Worm (Caenorhabditis elegans) whole organism, L4/young adult: Measurements from ENCODE around the gene W09C2.9.

ENCODE experiments used
- W03F9.2 ChIP-seq: fragments of 150-350 bp; optimal IDR thresholded peaks from 2 replicates; lab custom pipeline; 2014; ENCODE audit warnings: missing biosample characterization, missing genetic modification characterization
- dao-5 ChIP-seq: sonication (generic microtip); optimal IDR thresholded peaks from 2 replicates; lab custom pipeline; 2016; ENCODE audit warnings: missing genotype, missing genetic modification characterization, moderate library complexity, missing compliant biosample characterization
- him-1 ChIP-seq: sonication (generic microtip); optimal IDR thresholded peaks from 2 replicates; lab custom pipeline; 2016; ENCODE audit warnings: missing genotype, missing genetic modification reagents, missing genetic modification characterization, missing compliant biosample characterization

The W09C2.9 gene

DNA sequence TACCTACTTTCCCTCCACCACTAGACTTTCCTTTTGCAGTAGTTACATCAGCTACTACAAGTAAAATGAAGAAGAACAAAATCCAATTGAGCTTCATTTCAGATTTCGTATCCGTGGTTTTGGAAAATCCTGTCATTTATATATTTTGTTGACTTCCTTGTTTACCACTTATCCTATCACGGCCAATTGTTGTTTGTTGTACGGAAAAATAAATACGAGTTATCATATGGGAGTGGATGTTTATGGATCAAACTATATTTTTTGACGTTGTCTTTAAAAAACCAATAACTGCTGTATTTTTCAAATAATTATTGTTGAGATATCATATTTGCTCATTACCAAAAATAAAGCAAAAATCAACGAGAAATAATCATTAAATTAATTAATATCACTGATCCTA lies at the start of gene W09C2.9:
TSS of gene W09C2.9 (minus strand) at position 101 of the 400 bp plus-strand sequence.
- TF ChIP-seq dao-5 (tag; lab: Kevin White, UChicago) (no peak), W03F9.2 (tag; lab: Kevin White, UChicago) (no peak), him-1 (tag; lab: Kevin White, UChicago) (no peak)

DNA sequence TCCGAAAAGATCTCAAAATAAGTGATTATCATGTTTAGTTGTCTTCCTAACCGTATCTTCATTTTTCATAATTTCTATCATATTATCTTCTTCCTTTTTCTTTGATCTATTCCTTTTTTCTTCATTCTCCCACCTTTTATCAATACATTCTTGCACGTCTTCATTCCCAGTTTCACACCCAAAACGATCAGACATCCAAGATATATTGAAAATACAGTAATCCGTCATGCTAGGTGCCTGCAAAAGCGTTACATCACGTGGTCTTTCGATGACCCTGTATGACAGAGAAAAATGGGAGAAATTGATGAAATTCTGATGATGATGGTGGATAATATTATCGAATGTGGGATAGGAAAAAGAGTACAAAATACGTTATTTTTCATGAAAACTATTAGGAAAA lies 49.3 kb upstream of the W09C2.9 start:
- TF ChIP-seq W03F9.2 (tag; lab: Kevin White, UChicago) (no peak), him-1 (tag; lab: Kevin White, UChicago) (no peak), dao-5 (tag; lab: Kevin White, UChicago) (no peak)

DNA sequence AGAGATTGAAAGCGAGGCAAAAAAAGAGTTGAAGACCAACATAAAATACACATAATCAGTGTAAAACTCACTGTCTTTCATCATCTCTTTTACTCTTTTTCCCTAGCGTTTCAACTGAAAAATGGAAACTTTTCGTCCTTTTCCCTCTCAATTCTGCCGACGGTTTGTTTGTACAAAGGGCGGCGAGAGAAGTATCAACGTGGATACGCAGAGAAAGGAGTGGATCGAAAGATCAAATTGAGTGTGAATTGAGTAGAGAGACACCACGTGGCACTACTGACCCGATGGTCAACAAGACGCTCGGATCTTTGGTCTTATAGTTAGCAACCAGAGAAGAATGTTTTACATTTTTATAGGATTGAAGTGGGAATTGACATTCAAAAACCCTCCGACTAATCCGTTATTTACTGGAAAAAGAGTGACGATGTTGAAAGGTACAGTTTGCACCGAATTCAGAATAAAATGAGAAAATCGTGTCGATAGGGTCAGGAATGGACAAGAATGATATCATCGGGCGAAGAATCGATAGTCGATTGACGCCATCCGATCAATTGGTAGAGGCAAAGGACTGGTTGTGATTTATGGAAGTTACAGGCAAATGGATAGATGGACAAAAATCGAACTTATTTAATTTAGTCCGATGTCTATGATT lies 48.0 kb upstream of the W09C2.9 start:
- TF ChIP-seq dao-5 (tag; lab: Kevin White, UChicago): no peak
- TF ChIP-seq W03F9.2 (tag; lab: Kevin White, UChicago): no peak
- no peak for TF ChIP-seq him-1 (tag; lab: Kevin White, UChicago)

DNA sequence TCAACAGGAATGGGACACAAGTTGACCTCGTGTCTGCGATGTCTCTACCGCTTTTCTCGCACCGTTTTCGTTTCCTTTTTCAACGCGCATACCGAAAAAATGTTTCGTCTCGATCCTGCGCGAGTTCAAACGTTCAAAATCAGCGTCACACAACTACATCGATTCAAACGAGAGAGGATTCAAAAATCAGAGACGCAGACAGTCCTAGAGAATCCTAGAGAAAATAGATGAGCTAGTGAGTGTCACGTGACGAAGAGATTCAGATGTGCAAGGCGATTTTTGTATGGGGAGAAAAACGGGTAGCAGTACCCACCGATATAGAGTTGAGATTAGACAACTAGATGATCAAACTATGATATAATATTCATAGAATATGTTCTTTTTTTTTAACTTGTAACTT lies 46.8 kb upstream of the W09C2.9 start:
- TF ChIP-seq dao-5 (tag; lab: Kevin White, UChicago) (no peak), W03F9.2 (tag; lab: Kevin White, UChicago) (no peak), him-1 (tag; lab: Kevin White, UChicago) (no peak)

DNA sequence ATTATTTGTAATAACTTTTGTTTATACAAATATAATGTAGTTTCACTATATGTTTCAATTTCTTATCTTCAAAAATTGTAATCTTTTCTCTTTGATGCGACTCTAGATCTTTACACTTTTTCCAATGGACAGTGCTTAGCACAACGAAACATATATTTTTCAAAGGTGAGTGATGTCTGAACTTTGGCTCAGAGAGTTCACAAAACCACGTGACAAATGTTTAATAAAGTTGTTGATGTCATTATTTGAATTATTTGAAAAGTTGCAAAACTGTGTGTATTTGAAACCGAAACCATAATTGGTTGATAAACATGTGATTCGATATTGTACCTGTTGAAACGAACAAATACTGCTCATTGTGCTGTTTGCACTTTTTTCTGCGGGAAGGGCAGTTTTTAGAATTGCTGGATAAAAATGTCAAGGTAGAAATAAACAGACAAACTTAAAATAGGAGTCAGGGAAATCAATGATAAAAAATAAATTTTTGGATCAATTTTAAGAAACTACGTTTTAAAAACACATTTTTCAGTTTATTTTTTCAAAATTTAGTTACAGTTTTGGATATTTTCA lies 45.0 kb upstream of the W09C2.9 start:
- no peak for TF ChIP-seq W03F9.2 (tag; lab: Kevin White, UChicago)
- TF ChIP-seq him-1 (tag; lab: Kevin White, UChicago): no peak
- TF ChIP-seq dao-5 (tag; lab: Kevin White, UChicago): no peak

DNA sequence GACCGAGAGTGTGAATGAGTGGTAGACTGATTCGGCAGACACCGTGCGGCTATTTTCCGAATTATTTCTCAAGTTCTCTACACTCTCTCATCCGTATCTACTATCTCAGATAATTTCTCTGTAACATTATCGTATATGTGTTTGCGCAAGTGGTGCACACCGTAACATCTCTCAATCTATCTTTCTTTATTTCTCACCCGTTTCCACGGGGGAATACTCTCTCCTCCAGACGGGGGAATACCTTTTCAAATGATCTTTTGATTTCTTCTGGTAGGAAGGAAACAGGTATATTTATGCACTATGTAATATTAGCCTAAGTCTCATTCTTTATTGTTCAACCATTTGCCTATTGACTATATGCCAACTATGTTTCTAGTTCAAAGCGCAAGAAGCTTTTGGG lies 43.9 kb upstream of the W09C2.9 start:
- TF ChIP-seq W03F9.2 (tag; lab: Kevin White, UChicago) (no peak), dao-5 (tag; lab: Kevin White, UChicago) (no peak), him-1 (tag; lab: Kevin White, UChicago) (no peak)

DNA sequence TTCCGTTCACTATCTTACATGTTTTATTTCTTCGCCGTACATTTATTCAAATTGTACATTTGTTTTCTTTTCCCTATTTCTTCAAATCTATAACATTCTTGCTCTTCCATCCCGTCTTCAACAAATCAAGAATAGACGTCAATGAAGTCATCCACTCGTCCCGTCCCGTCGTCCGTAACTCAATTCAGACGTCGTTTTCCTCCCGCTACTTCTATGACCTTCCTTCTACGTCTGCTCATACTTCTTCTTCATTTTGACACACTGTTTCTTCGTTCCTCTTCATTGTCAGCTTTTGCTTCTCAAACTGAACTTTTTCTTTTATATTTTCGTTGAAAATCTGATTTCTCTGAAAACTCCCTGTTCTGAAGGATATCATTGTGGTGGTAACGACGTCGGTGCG lies 36.8 kb upstream of the W09C2.9 start:
- TF ChIP-seq dao-5 (tag; lab: Kevin White, UChicago) (no peak), him-1 (tag; lab: Kevin White, UChicago) (no peak), W03F9.2 (tag; lab: Kevin White, UChicago) (no peak)

DNA sequence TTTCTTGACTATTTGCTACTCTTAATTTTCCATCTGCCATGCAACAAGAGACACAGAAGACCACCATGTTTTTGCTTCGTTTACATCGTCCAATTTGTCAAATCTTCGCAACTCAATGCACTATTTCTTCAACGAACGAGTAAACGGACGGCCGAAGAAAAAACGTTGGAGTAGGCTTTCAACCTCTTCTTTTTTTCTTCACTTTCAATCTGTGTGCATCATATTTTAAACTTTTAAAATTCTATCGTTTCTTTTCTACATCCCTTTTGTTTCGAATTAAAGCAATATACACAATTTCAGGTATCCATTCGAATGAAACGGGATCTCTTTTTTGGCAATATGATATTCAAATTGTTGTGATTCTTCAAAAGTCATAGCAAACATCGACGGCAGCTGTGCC lies 34.6 kb upstream of the W09C2.9 start, which contains the start of gene acc-1:
TSS of gene acc-1 (plus strand) at position 301 of the 400 bp plus-strand sequence.
- TF ChIP-seq him-1 (tag; lab: Kevin White, UChicago) (no peak), dao-5 (tag; lab: Kevin White, UChicago) (no peak), W03F9.2 (tag; lab: Kevin White, UChicago) (no peak)

DNA sequence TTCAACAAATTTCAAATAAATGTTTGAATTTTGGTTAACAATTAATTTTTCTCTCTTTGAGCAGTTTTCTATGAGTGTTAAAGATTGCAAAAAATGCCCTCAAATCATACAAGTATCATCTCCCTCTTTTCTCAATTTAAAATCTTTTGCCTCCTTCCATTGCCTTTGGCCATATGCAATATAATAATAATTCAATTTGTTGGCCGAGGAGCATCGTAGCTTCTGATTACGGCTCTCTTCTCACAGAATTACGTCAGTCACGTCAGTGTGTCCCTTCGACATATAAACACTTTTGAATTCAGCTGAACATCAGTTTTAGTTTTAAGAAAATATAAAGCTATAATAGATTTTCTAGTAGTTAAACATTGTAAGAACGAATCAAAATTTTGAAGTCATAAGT lies 32.4 kb upstream of the W09C2.9 start:
- TF ChIP-seq him-1 (tag; lab: Kevin White, UChicago) (no peak), dao-5 (tag; lab: Kevin White, UChicago) (no peak), W03F9.2 (tag; lab: Kevin White, UChicago) (no peak)

DNA sequence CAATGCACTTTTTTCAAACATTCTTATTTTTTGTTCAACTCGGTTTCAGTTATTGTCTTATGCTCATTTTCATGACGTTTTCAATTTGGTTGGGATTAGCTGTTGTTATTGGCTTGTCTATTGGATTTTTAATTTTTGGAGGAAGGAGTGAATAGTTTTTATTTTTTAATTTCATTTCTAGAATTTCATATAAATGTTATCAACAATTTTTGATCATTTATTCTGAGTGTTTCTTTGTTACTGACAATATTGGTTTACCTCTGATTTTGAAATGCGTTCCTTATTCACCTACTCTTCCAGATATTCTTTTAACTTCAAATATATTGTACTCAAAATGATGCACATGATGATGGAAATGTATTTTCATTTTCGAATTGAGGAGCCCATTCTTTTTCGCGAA lies 30.8 kb upstream of the W09C2.9 start, which contains the start of gene F58G6.7:
TSS of gene F58G6.7 (plus strand) at position 301 of the 400 bp plus-strand sequence.
- TF ChIP-seq W03F9.2 (tag; lab: Kevin White, UChicago) (no peak), dao-5 (tag; lab: Kevin White, UChicago) (no peak), him-1 (tag; lab: Kevin White, UChicago) (no peak)

DNA sequence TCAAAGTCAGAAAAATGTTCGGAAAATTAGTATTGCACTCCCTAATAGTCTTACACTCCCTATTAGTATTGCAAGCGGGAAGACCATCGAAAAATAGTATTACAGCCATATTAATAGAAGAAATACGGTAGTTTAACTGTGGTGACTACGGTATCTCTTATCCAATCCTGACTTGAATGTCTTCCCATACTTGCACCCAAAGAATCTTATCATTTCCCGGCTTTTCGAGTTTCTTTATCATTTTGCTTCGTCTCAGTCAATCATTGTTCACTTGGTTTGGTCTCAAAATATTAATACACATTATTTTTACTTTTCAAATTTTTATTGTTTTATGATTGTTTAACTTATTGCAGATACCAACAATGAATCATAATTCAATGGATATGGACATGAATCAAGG lies 30.0 kb upstream of the W09C2.9 start, which contains the start of gene F58G6.3:
TSS of gene F58G6.3 (plus strand) at position 352 of the 400 bp plus-strand sequence.
- no peak for TF ChIP-seq dao-5 (tag; lab: Kevin White, UChicago)
- no peak for TF ChIP-seq him-1 (tag; lab: Kevin White, UChicago)
- no peak for TF ChIP-seq W03F9.2 (tag; lab: Kevin White, UChicago)

DNA sequence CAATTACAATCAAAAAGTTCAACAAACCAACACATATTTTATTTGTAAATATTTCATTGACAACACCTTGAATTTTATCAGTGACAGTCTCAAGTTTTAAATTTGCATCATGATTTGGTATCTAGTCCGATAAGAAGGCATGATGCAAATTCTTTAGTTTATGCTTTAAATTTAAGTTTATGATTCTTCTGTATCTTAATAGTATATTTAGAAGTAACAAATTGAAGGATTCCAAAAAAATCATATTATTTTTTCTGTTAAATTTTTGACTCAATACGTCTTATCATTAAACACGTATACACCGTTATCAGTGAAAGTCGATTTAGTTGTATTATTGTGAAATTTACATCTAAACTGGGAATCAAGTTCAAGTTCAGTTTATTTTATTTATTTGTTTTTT lies 28.1 kb upstream of the W09C2.9 start, which contains the start of gene chca-1:
TSS of gene chca-1 (plus strand) at position 161 of the 400 bp plus-strand sequence.
- no peak for TF ChIP-seq him-1 (tag; lab: Kevin White, UChicago)
- TF ChIP-seq W03F9.2 (tag; lab: Kevin White, UChicago): peak; percentile 37
- TF ChIP-seq dao-5 (tag; lab: Kevin White, UChicago): no peak

DNA sequence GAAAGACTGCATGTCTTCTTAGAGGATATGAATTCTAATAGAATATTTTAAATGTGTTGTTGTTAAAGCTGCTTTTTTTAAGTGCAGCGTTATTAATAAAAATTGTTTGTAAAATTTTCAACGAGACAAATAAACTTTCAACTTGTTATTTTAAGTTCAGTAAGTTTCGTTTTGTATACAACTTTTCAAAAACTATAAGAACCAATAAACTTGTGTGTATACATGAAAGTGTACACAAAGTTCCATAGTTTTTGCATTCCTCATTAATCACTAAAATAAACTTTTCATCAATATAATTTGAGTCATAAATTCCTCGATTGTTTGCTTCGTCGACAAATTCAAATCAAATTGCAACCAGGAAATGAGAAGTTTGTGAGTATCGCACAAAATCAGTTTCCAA lies 25.5 kb upstream of the W09C2.9 start, which contains the start of gene srm-3:
TSS of gene srm-3 (plus strand) at position 301 of the 400 bp plus-strand sequence.
- TF ChIP-seq him-1 (tag; lab: Kevin White, UChicago): no peak
- TF ChIP-seq W03F9.2 (tag; lab: Kevin White, UChicago): no peak
